Comparison of ENCODE assay signal across 1 fruit fly cellular context in genomic region chr3R:19460409-19461217, dm6.
TF ChIP-seq lines count a peak whose summit lies in the region.

Gene Dys, plus strand, starts transcription at chr3R:19461085.

TF ChIP-seq in whole organism, embryonic, 481 proteins besides CTCF, POLR2A, EP300 and RAD21 (continued from another document and continues in another):
- no peak for TF ChIP-seq CG7987 (GFP tag; optimal IDR thresholded peaks at IDR 0.05; lab: Kevin White, UChicago)
- no peak for TF ChIP-seq CG4328 (GFP tag; optimal IDR thresholded peaks at IDR 0.05; lab: Kevin White, UChicago)
- TF ChIP-seq CG1529 (GFP tag; optimal IDR thresholded peaks at IDR 0.05; lab: Kevin White, UChicago), result peak; percentile 67
- TF ChIP-seq CG34422 (GFP tag; IDR thresholded peaks at IDR 0.05; lab: Robert Waterston, UW), result no peak; the same call in 1 of the 3 replicates
- TF ChIP-seq Lim3 (GFP tag; IDR thresholded peaks at IDR 0.05; lab: Robert Waterston, UW), result no peak
- TF ChIP-seq zen (tag; optimal IDR thresholded peaks at IDR 0.05; lab: Kevin White, UChicago), result peak; percentile 83
- no peak for TF ChIP-seq mld (GFP tag; IDR thresholded peaks at IDR 0.05; lab: Robert Waterston, UW; ENCODE audit: partially characterized antibody)
- TF ChIP-seq CG32532 (GFP tag; IDR thresholded peaks at IDR 0.05; lab: Robert Waterston, UW), result no peak; the same call in 1 of the 2 replicates
- peak; percentile 62 for TF ChIP-seq CG4854 (GFP tag; optimal IDR thresholded peaks at IDR 0.05; lab: Kevin White, UChicago)
- no peak for TF ChIP-seq ash1 (GFP tag; optimal IDR thresholded peaks at IDR 0.05; lab: Kevin White, UChicago)
- TF ChIP-seq CG12942 (GFP tag; optimal IDR thresholded peaks at IDR 0.05; lab: Kevin White, UChicago), result peak; percentile 60
- peak; percentile 47 for TF ChIP-seq emc (GFP tag; optimal IDR thresholded peaks at IDR 0.05; lab: Kevin White, UChicago)
- peak; percentile 89 for TF ChIP-seq Meics (GFP tag; optimal IDR thresholded peaks at IDR 0.05; lab: Kevin White, UChicago)
- TF ChIP-seq vvl (GFP tag; IDR thresholded peaks at IDR 0.05; lab: Robert Waterston, UW), result peak; percentile 94
- peak; percentile 71; the same call in 2 of the 3 replicates for TF ChIP-seq z (GFP tag; IDR thresholded peaks at IDR 0.05; lab: Robert Waterston, UW)
- TF ChIP-seq onecut (GFP tag; IDR thresholded peaks at IDR 0.05; lab: Robert Waterston, UW), result peak; percentile 77
- TF ChIP-seq H2.0 (GFP tag; IDR thresholded peaks at IDR 0.05; lab: Robert Waterston, UW), result peak; percentile 84
- TF ChIP-seq sna (GFP tag; IDR thresholded peaks at IDR 0.05; lab: Robert Waterston, UW; ENCODE audit: partially characterized antibody), result no peak
- peak; percentile 75 for TF ChIP-seq sd (tag; optimal IDR thresholded peaks at IDR 0.05; lab: Kevin White, UChicago)
- TF ChIP-seq Hand (GFP tag; optimal IDR thresholded peaks at IDR 0.05; lab: Kevin White, UChicago), result peak; percentile 74
- peak; percentile 47 for TF ChIP-seq CG4617 (GFP tag; optimal IDR thresholded peaks at IDR 0.05; lab: Kevin White, UChicago; ENCODE audit: borderline replicate concordance)
- TF ChIP-seq CG42726 (GFP tag; IDR thresholded peaks at IDR 0.05; lab: Robert Waterston, UW; ENCODE audit: partially characterized antibody), result no peak
- peak; percentile 70; the same call in 1 of the 2 replicates for TF ChIP-seq MBD-R2 (GFP tag; IDR thresholded peaks at IDR 0.05; lab: Robert Waterston, UW)
- peak; percentile 82 for TF ChIP-seq Chrac-16 (GFP tag; optimal IDR thresholded peaks at IDR 0.05; lab: Kevin White, UChicago)
- TF ChIP-seq fd102C (GFP tag; optimal IDR thresholded peaks at IDR 0.05; lab: Kevin White, UChicago), result no peak
- TF ChIP-seq ci (GFP tag; IDR thresholded peaks at IDR 0.05; lab: Robert Waterston, UW), result no peak; the same call in 2 of the 3 replicates
- no peak for TF ChIP-seq hkb (optimal IDR thresholded peaks at IDR 0.05; lab: Kevin White, UChicago)
- TF ChIP-seq hkb (GFP tag; IDR thresholded peaks at IDR 0.05; lab: Robert Waterston, UW), result no peak
- TF ChIP-seq CG31224 (GFP tag; IDR thresholded peaks at IDR 0.05; lab: Robert Waterston, UW), result peak; percentile 81
- TF ChIP-seq Rx (GFP tag; IDR thresholded peaks at IDR 0.05; lab: Robert Waterston, UW), result no peak
- TF ChIP-seq pum (GFP tag; optimal IDR thresholded peaks at IDR 0.05; lab: Kevin White, UChicago), result peak; percentile 78
- peak; percentile 90 for TF ChIP-seq Atf6 (GFP tag; IDR thresholded peaks at IDR 0.05; lab: Robert Waterston, UW)
- TF ChIP-seq CG10274 (GFP tag; optimal IDR thresholded peaks at IDR 0.05; lab: Kevin White, UChicago), result peak; percentile 30
- no peak for TF ChIP-seq prd (optimal IDR thresholded peaks at IDR 0.05; lab: Kevin White, UChicago)
- TF ChIP-seq prd (GFP tag; IDR thresholded peaks at IDR 0.05; lab: Robert Waterston, UW), result no peak; the same call in 2 of the 3 replicates
- peak in 1 of 2 experiments; percentile 23 for TF ChIP-seq Trl (optimal IDR thresholded peaks at IDR 0.05; lab: Kevin White, UChicago)
- peak; percentile 81 for TF ChIP-seq Trl (GFP tag; optimal IDR thresholded peaks at IDR 0.05; lab: Kevin White, UChicago)
- peak; percentile 71 for TF ChIP-seq CG11696 (GFP tag; IDR thresholded peaks at IDR 0.05; lab: Robert Waterston, UW)
- TF ChIP-seq CG14667 (GFP tag; IDR thresholded peaks at IDR 0.05; lab: Robert Waterston, UW), result peak; percentile 79
- TF ChIP-seq fru (optimal IDR thresholded peaks at IDR 0.05; lab: Kevin White, UChicago), result no peak
- peak; percentile 53; the same call in 1 of the 2 replicates for TF ChIP-seq CG5953 (GFP tag; IDR thresholded peaks at IDR 0.05; lab: Robert Waterston, UW)
- peak; percentile 54 for TF ChIP-seq CG30431 (GFP tag; optimal IDR thresholded peaks at IDR 0.05; lab: Kevin White, UChicago)
- TF ChIP-seq pb (GFP tag; optimal IDR thresholded peaks at IDR 0.05; lab: Kevin White, UChicago), result peak; percentile 60
- TF ChIP-seq nau (GFP tag; optimal IDR thresholded peaks at IDR 0.05; lab: Kevin White, UChicago), result peak; percentile 72
- peak; percentile 86 for TF ChIP-seq CG9727 (GFP tag; optimal IDR thresholded peaks at IDR 0.05; lab: Kevin White, UChicago)
- TF ChIP-seq Ssrp (tag; optimal IDR thresholded peaks at IDR 0.05; lab: Kevin White, UChicago), result peak; percentile 85
- no peak for TF ChIP-seq Dp (GFP tag; optimal IDR thresholded peaks at IDR 0.05; lab: Kevin White, UChicago)
- peak; percentile 55 for TF ChIP-seq en (GFP tag; optimal IDR thresholded peaks at IDR 0.05; lab: Kevin White, UChicago)
- peak; percentile 80 for TF ChIP-seq gcm (GFP tag; optimal IDR thresholded peaks at IDR 0.05; lab: Kevin White, UChicago)
- peak; percentile 82 to 86 for TF ChIP-seq dpn (GFP tag; optimal IDR thresholded peaks at IDR 0.05; lab: Kevin White, UChicago)
- peak; percentile 73 for TF ChIP-seq zfh2 (GFP tag; optimal IDR thresholded peaks at IDR 0.05; lab: Kevin White, UChicago)
- TF ChIP-seq peb (GFP tag; IDR thresholded peaks at IDR 0.05; lab: Robert Waterston, UW), result peak; percentile 68; the same call in 1 of the 2 replicates
- TF ChIP-seq Stat92E (GFP tag; optimal IDR thresholded peaks at IDR 0.05; lab: Kevin White, UChicago), result no peak
- peak; percentile 81 for TF ChIP-seq CG2889 (GFP tag; IDR thresholded peaks at IDR 0.05; lab: Robert Waterston, UW)
- TF ChIP-seq CG7357 (GFP tag; IDR thresholded peaks at IDR 0.05; lab: Robert Waterston, UW), result peak; percentile 71
- TF ChIP-seq CG6683 (GFP tag; optimal IDR thresholded peaks at IDR 0.05; lab: Kevin White, UChicago), result peak; percentile 73
- no peak for TF ChIP-seq CkIIα-i1 (GFP tag; IDR thresholded peaks at IDR 0.05; lab: Robert Waterston, UW)
- peak; percentile 84 for TF ChIP-seq Abd-B (GFP tag; optimal IDR thresholded peaks at IDR 0.05; lab: Kevin White, UChicago)
- TF ChIP-seq seq (GFP tag; IDR thresholded peaks at IDR 0.05; lab: Robert Waterston, UW), result peak; percentile 78
- peak; percentile 65 for TF ChIP-seq Gug (GFP tag; IDR thresholded peaks at IDR 0.05; lab: Robert Waterston, UW)
- TF ChIP-seq Xrp1 (GFP tag; IDR thresholded peaks at IDR 0.05; lab: Robert Waterston, UW), result peak; percentile 90
- no peak for TF ChIP-seq otp (GFP tag; IDR thresholded peaks at IDR 0.05; lab: Robert Waterston, UW)
- TF ChIP-seq unpg (GFP tag; optimal IDR thresholded peaks at IDR 0.05; lab: Kevin White, UChicago), result peak; percentile 92
- no peak for TF ChIP-seq CG13287 (GFP tag; IDR thresholded peaks at IDR 0.05; lab: Robert Waterston, UW; ENCODE audit: partially characterized antibody)
- TF ChIP-seq Asciz (GFP tag; optimal IDR thresholded peaks at IDR 0.05; lab: Kevin White, UChicago), result peak; percentile 80
- no peak for TF ChIP-seq CG6175 (GFP tag; IDR thresholded peaks at IDR 0.05; lab: Robert Waterston, UW)
- no peak for TF ChIP-seq br (optimal IDR thresholded peaks at IDR 0.05; lab: Kevin White, UChicago)
- peak; percentile 56 for TF ChIP-seq CG8281 (tag; optimal IDR thresholded peaks at IDR 0.05; lab: Kevin White, UChicago)
- TF ChIP-seq CG8765 (GFP tag; IDR thresholded peaks at IDR 0.05; lab: Robert Waterston, UW), result no peak
- TF ChIP-seq CG18599 (GFP tag; optimal IDR thresholded peaks at IDR 0.05; lab: Kevin White, UChicago), result peak; percentile 94
- peak; percentile 65 for TF ChIP-seq CG6854 (GFP tag; optimal IDR thresholded peaks at IDR 0.05; lab: Kevin White, UChicago)
- peak; percentile 68 for TF ChIP-seq shn (GFP tag; optimal IDR thresholded peaks at IDR 0.05; lab: Kevin White, UChicago)
- peak; percentile 91 for TF ChIP-seq lilli (GFP tag; optimal IDR thresholded peaks at IDR 0.05; lab: Kevin White, UChicago)
- peak; percentile 79 for TF ChIP-seq CG16863 (GFP tag; optimal IDR thresholded peaks at IDR 0.05; lab: Kevin White, UChicago)
- peak; percentile 90 for TF ChIP-seq CG18262 (tag; optimal IDR thresholded peaks at IDR 0.05; lab: Kevin White, UChicago)
- TF ChIP-seq caup (GFP tag; optimal IDR thresholded peaks at IDR 0.05; lab: Kevin White, UChicago; ENCODE audit: severe bottlenecking), result peak; percentile 83
- peak; percentile 70 for TF ChIP-seq CG12071 (GFP tag; optimal IDR thresholded peaks at IDR 0.05; lab: Kevin White, UChicago)
- no peak for TF ChIP-seq zen2 (GFP tag; IDR thresholded peaks at IDR 0.05; lab: Robert Waterston, UW; ENCODE audit: partially characterized antibody)
- peak; percentile 65; the same call in 1 of the 3 replicates for TF ChIP-seq ase (GFP tag; IDR thresholded peaks at IDR 0.05; lab: Robert Waterston, UW)
- TF ChIP-seq gsb-n (tag; optimal IDR thresholded peaks at IDR 0.05; lab: Kevin White, UChicago), result peak; percentile 87
- TF ChIP-seq dati (GFP tag; IDR thresholded peaks at IDR 0.05; lab: Robert Waterston, UW), result 0 out of 2 replicates have a peak, but pooled peaks have one; percentile 4
- peak; percentile 86 for TF ChIP-seq zfh1 (GFP tag; IDR thresholded peaks at IDR 0.05; lab: Robert Waterston, UW)
- peak; percentile 89 for TF ChIP-seq CG13424 (tag; optimal IDR thresholded peaks at IDR 0.05; lab: Kevin White, UChicago)
- TF ChIP-seq p53 (GFP tag; optimal IDR thresholded peaks at IDR 0.05; lab: Kevin White, UChicago), result peak; percentile 12
- TF ChIP-seq CG8388 (GFP tag; optimal IDR thresholded peaks at IDR 0.05; lab: Kevin White, UChicago), result peak; percentile 83
- TF ChIP-seq CG12104 (GFP tag; optimal IDR thresholded peaks at IDR 0.05; lab: Kevin White, UChicago), result peak; percentile 82
- TF ChIP-seq CG1233 (GFP tag; optimal IDR thresholded peaks at IDR 0.05; lab: Kevin White, UChicago), result peak; percentile 86
- no peak for TF ChIP-seq sc (optimal IDR thresholded peaks at IDR 0.05; lab: Kevin White, UChicago)
- peak; percentile 64 for TF ChIP-seq sc (GFP tag; optimal IDR thresholded peaks at IDR 0.05; lab: Kevin White, UChicago)
- TF ChIP-seq CG11085 (GFP tag; IDR thresholded peaks at IDR 0.05; lab: Robert Waterston, UW), result no peak; the same call in none of the 2 replicates
- TF ChIP-seq Oaz (GFP tag; IDR thresholded peaks at IDR 0.05; lab: Robert Waterston, UW), result peak; percentile 53; the same call in 1 of the 2 replicates
- peak; percentile 84 for TF ChIP-seq Taf1 (GFP tag; IDR thresholded peaks at IDR 0.05; lab: Robert Waterston, UW)
- no peak; the same call in 1 of the 2 replicates for TF ChIP-seq CG9932 (GFP tag; IDR thresholded peaks at IDR 0.05; lab: Robert Waterston, UW)
- no peak for TF ChIP-seq inv (GFP tag; IDR thresholded peaks at IDR 0.05; lab: Robert Waterston, UW; ENCODE audit: partially characterized antibody)
- TF ChIP-seq Med (GFP tag; lab: Kevin White, UChicago), result no peak
- peak; percentile 86 for TF ChIP-seq BtbVII (GFP tag; optimal IDR thresholded peaks at IDR 0.05; lab: Kevin White, UChicago)
- TF ChIP-seq dimm (GFP tag; IDR thresholded peaks at IDR 0.05; lab: Robert Waterston, UW), result peak; percentile 40; the same call in 1 of the 2 replicates
- TF ChIP-seq chinmo (GFP tag; IDR thresholded peaks at IDR 0.05; lab: Robert Waterston, UW; ENCODE audit: partially characterized antibody), result no peak
- TF ChIP-seq unc-4 (GFP tag; IDR thresholded peaks at IDR 0.05; lab: Robert Waterston, UW; ENCODE audit: partially characterized antibody), result no peak
- 0 out of 2 replicates have a peak, but pooled peaks have one; percentile 37 for TF ChIP-seq Drgx (GFP tag; IDR thresholded peaks at IDR 0.05; lab: Robert Waterston, UW)
- TF ChIP-seq ind (GFP tag; optimal IDR thresholded peaks at IDR 0.05; lab: Kevin White, UChicago), result peak; percentile 90
- peak; percentile 84 for TF ChIP-seq Blimp-1 (GFP tag; optimal IDR thresholded peaks at IDR 0.05; lab: Kevin White, UChicago)
- TF ChIP-seq GATAe (GFP tag; conservative IDR thresholded peaks at IDR 0.05; lab: Robert Waterston, UW), result peak; percentile 73; the same call in 1 of the 2 replicates
- TF ChIP-seq tap (tag; optimal IDR thresholded peaks at IDR 0.05; lab: Kevin White, UChicago), result peak; percentile 89
- peak; percentile 87 for TF ChIP-seq CG3281 (GFP tag; optimal IDR thresholded peaks at IDR 0.05; lab: Kevin White, UChicago)
- TF ChIP-seq jing (GFP tag; optimal IDR thresholded peaks at IDR 0.05; lab: Kevin White, UChicago), result peak; percentile 79
- TF ChIP-seq h (optimal IDR thresholded peaks at IDR 0.05; lab: Kevin White, UChicago), result no peak
- TF ChIP-seq rib (GFP tag; IDR thresholded peaks at IDR 0.05; lab: Robert Waterston, UW), result peak; percentile 86
- peak; percentile 14 for TF ChIP-seq ftz-f1 (GFP tag; optimal IDR thresholded peaks at IDR 0.05; lab: Kevin White, UChicago)
- TF ChIP-seq CG3838 (GFP tag; optimal IDR thresholded peaks at IDR 0.05; lab: Kevin White, UChicago), result peak; percentile 35
- peak; percentile 93 for TF ChIP-seq CG7745 (tag; optimal IDR thresholded peaks at IDR 0.05; lab: Kevin White, UChicago)
- peak; percentile 92 for TF ChIP-seq Sox102F (GFP tag; optimal IDR thresholded peaks at IDR 0.05; lab: Kevin White, UChicago)
- peak; percentile 92 for TF ChIP-seq CG1603 (tag; optimal IDR thresholded peaks at IDR 0.05; lab: Kevin White, UChicago)
- TF ChIP-seq CoRest (tag; optimal IDR thresholded peaks at IDR 0.05; lab: Kevin White, UChicago), result peak; percentile 91
- TF ChIP-seq Aef1 (GFP tag; IDR thresholded peaks at IDR 0.05; lab: Robert Waterston, UW), result peak; percentile 84
- peak; percentile 74 for TF ChIP-seq CG18764 (GFP tag; optimal IDR thresholded peaks at IDR 0.05; lab: Kevin White, UChicago)
- peak; percentile 91 for TF ChIP-seq dmrt99B (tag; optimal IDR thresholded peaks at IDR 0.05; lab: Kevin White, UChicago)
- no peak for TF ChIP-seq CG4282 (GFP tag; optimal IDR thresholded peaks at IDR 0.05; lab: Kevin White, UChicago)
- peak; percentile 66; the same call in 2 of the 3 replicates for TF ChIP-seq CG11560 (tag; IDR thresholded peaks at IDR 0.05; lab: Robert Waterston, UW)
- TF ChIP-seq CG17328 (GFP tag; IDR thresholded peaks at IDR 0.05; lab: Robert Waterston, UW), result peak; percentile 82; the same call in 1 of the 2 replicates
- TF ChIP-seq CG10267 (tag; optimal IDR thresholded peaks at IDR 0.05; lab: Kevin White, UChicago), result peak; percentile 76
- TF ChIP-seq nerfin-2 (GFP tag; IDR thresholded peaks at IDR 0.05; lab: Robert Waterston, UW; ENCODE audit: partially characterized antibody), result no peak
- no peak for TF ChIP-seq CG10543 (GFP tag; optimal IDR thresholded peaks at IDR 0.05; lab: Kevin White, UChicago)
- TF ChIP-seq Dbx (GFP tag; IDR thresholded peaks at IDR 0.05; lab: Robert Waterston, UW), result no peak; the same call in 1 of the 3 replicates
- no peak for TF ChIP-seq D (optimal IDR thresholded peaks at IDR 0.05; lab: Kevin White, UChicago)
- TF ChIP-seq D (GFP tag; optimal IDR thresholded peaks at IDR 0.05; lab: Kevin White, UChicago), result peak; percentile 72
- TF ChIP-seq ttk (GFP tag; IDR thresholded peaks at IDR 0.05; lab: Robert Waterston, UW), result no peak; the same call in none of the 2 replicates
- peak; percentile 79 for TF ChIP-seq CG3407 (GFP tag; optimal IDR thresholded peaks at IDR 0.05; lab: Kevin White, UChicago)
- TF ChIP-seq Vsx1 (GFP tag; optimal IDR thresholded peaks at IDR 0.05; lab: Kevin White, UChicago), result peak; percentile 77
